Worm (Caenorhabditis elegans) whole organism, young adult: ENCODE measurements around the gene wee-1.3.

Source experiments
- lag-1 ChIP-seq: fragments of 200-800 bp; sonication (Bioruptor generic); IDR thresholded peaks from 2 replicates; pipeline ENCODE4 v1.3.6; 2022; ENCODE audit warnings: missing genetic modification reagents, missing genetic modification characterization, missing compliant biosample characterization
- madf-10 ChIP-seq: sonication (generic microtip); optimal IDR thresholded peaks from 2 replicates; lab custom pipeline; 2016; ENCODE audit warnings: mild to moderate bottlenecking, missing genetic modification characterization, missing compliant biosample characterization

- TF ChIP-seq lag-1 (GFP tag; lab: Robert Waterston, UW) (no peak), madf-10 (tag; lab: Kevin White, UChicago) (no peak)
Observed at ce11 chrII:9729196-9729595, 12.9 kb upstream of the wee-1.3 start.
